Worm (Caenorhabditis elegans) whole organism, young adult: ENCODE data around the gene nyn-3.

Experiments used
- ama-1 ChIP-seq, 3 experiments: fragments of 150-350 bp in 1 of 3; sonication (generic microtip) in 2 of 3; optimal IDR thresholded peaks; 2 replicates each; lab custom pipeline; 2014 to 2018; ENCODE audit warnings: missing biosample characterization in 2 of 3, missing genetic modification characterization in 2 of 3, missing genetic modification reagents in 2 of 3
- atf-7 ChIP-seq: sonication (generic microtip); optimal IDR thresholded peaks from 2 replicates; lab custom pipeline; 2017; ENCODE audit warnings: mild to moderate bottlenecking, missing genetic modification characterization, missing compliant biosample characterization
- cebp-1 ChIP-seq, 2 experiments: fragments of 200-800 bp in 1 of 2; sonication (Bioruptor generic) in 1 of 2; sonication (generic microtip) in 1 of 2; IDR thresholded peaks in 1 of 2; optimal IDR thresholded peaks in 1 of 2; 2 replicates each; pipeline versions ENCODE4 v1.3.6 to Lab custom; 2017 to 2022; ENCODE audit warnings: missing compliant biosample characterization in 2 of 2, missing genetic modification characterization in 2 of 2, mild to moderate bottlenecking in 1 of 2, missing genetic modification reagents in 1 of 2, moderate library complexity in 1 of 2
- ceh-79 ChIP-seq: sonication (generic microtip); optimal IDR thresholded peaks from 2 replicates; lab custom pipeline; 2017; ENCODE audit warnings: mild to moderate bottlenecking, missing genetic modification characterization, missing compliant biosample characterization
- die-1 ChIP-seq: sonication (generic microtip); optimal IDR thresholded peaks from 2 replicates; lab custom pipeline; 2016; ENCODE audit warnings: missing genotype, mild to moderate bottlenecking, missing genetic modification characterization, missing compliant biosample characterization
- dpl-1 ChIP-seq: fragments of 150-350 bp; optimal IDR thresholded peaks from 2 replicates; lab custom pipeline; 2014; ENCODE audit warnings: missing biosample characterization, missing genetic modification reagents, missing genetic modification characterization
- let-607 ChIP-seq, 2 experiments: fragments of 200-800 bp in 1 of 2; sonication (Bioruptor generic) in 1 of 2; sonication (generic microtip) in 1 of 2; optimal IDR thresholded peaks; 2 replicates each; lab custom pipeline; 2016 to 2018; ENCODE audit warnings: mild to moderate bottlenecking in 2 of 2, missing compliant biosample characterization in 2 of 2, missing genetic modification characterization in 2 of 2, moderate library complexity in 2 of 2, missing genotype in 1 of 2
- mel-28 ChIP-seq: sonication (generic microtip); optimal IDR thresholded peaks from 2 replicates; lab custom pipeline; 2016; ENCODE audit warnings: borderline replicate concordance, mild to moderate bottlenecking, missing genetic modification characterization, missing compliant biosample characterization
- sea-2 ChIP-seq: fragments of 200-800 bp; sonication (Bioruptor generic); IDR thresholded peaks from 2 replicates; pipeline ENCODE4 v1.3.6; 2022; ENCODE audit warnings: missing genetic modification characterization, missing compliant biosample characterization
- unc-130 ChIP-seq: sonication (generic microtip); optimal IDR thresholded peaks from 2 replicates; lab custom pipeline; 2016; ENCODE audit warnings: missing genetic modification reagents, missing genetic modification characterization, missing compliant biosample characterization
- unc-62 ChIP-seq: fragments of 150-350 bp; optimal IDR thresholded peaks from 2 replicates; lab custom pipeline; 2014; ENCODE audit warnings: missing biosample characterization, missing genetic modification reagents, missing genetic modification characterization

- TF ChIP-seq unc-62, result no peak
- TF ChIP-seq mel-28 (tag; lab: Kevin White, UChicago), result no peak
- TF ChIP-seq dpl-1 (GFP tag; lab: Kevin White, UChicago), result no peak
- TF ChIP-seq ceh-79, result no peak
- TF ChIP-seq let-607 (tag; optimal IDR thresholded peaks at IDR 0.05; lab: Kevin White, UChicago), result no peak
- TF ChIP-seq die-1 (tag; lab: Kevin White, UChicago), result no peak
- no peak for TF ChIP-seq ama-1 (optimal IDR thresholded peaks at IDR 0.05; lab: Kevin White, UChicago)
- TF ChIP-seq ama-1 (GFP tag; optimal IDR thresholded peaks at IDR 0.05; lab: Kevin White, UChicago), result no peak
- no peak for TF ChIP-seq sea-2
- TF ChIP-seq atf-7 (tag; lab: Kevin White, UChicago), result no peak
- TF ChIP-seq unc-130, result no peak
- TF ChIP-seq cebp-1 (GFP tag; IDR thresholded peaks at IDR 0.05; lab: Robert Waterston, UW), result no peak
- no peak for TF ChIP-seq cebp-1 (tag; optimal IDR thresholded peaks at IDR 0.05; lab: Kevin White, UChicago)
Measured at ce11 chrII:6288104-6288503, 4.3 kb downstream of the nyn-3 start.
